Worm (Caenorhabditis elegans) whole organism, L2 larva: ENCODE data around the gene ins-10.
A peak's percentile ranks its signal among the peaks of the same experiment; 100 is the strongest.

ENCODE experiments used
- F13H6.1 ChIP-seq: sonication (generic microtip); optimal IDR thresholded peaks from 2 replicates; lab custom pipeline; 2016; ENCODE audit warnings: missing genetic modification characterization, missing compliant biosample characterization
- R02D3.7 ChIP-seq: fragments of 150-350 bp; optimal IDR thresholded peaks from 2 replicates; lab custom pipeline; 2014; ENCODE audit warnings: missing biosample characterization, missing genetic modification characterization
- Y55F3AM.14 ChIP-seq: fragments of 200-800 bp; sonication (Bioruptor generic); optimal IDR thresholded peaks from 2 replicates; lab custom pipeline; 2018; ENCODE audit warnings: mild to moderate bottlenecking, missing genetic modification characterization, missing compliant biosample characterization
- ZK546.5 ChIP-seq: sonication (generic microtip); optimal IDR thresholded peaks from 2 replicates; lab custom pipeline; 2017; ENCODE audit warnings: missing biosample characterization, missing genetic modification characterization
- alr-1 ChIP-seq: fragments of 150-350 bp; optimal IDR thresholded peaks from 2 replicates; lab custom pipeline; 2014; ENCODE audit warnings: missing biosample characterization, missing genetic modification characterization
- blmp-1 ChIP-seq: sonication (generic microtip); optimal IDR thresholded peaks from 2 replicates; lab custom pipeline; 2017; ENCODE audit warnings: missing genetic modification characterization, mild to moderate bottlenecking, missing compliant biosample characterization, antibody characterized with exemption, moderate library complexity; ENCODE audit not compliant: insufficient read depth
- ceh-16 ChIP-seq: fragments of 150-350 bp; optimal IDR thresholded peaks from 2 replicates; lab custom pipeline; 2014; ENCODE audit warnings: missing biosample characterization, missing genetic modification characterization
- crh-2 ChIP-seq: sonication (generic microtip); optimal IDR thresholded peaks from 2 replicates; lab custom pipeline; 2017; ENCODE audit warnings: missing biosample characterization, missing genetic modification characterization
- dmd-4 ChIP-seq: sonication (generic microtip); optimal IDR thresholded peaks from 2 replicates; lab custom pipeline; 2017; ENCODE audit warnings: missing biosample characterization, missing genetic modification characterization
- egl-27 ChIP-seq: sonication (generic microtip); optimal IDR thresholded peaks from 3 replicates; lab custom pipeline; 2017; ENCODE audit warnings: missing biosample characterization, missing genetic modification reagents, missing genetic modification characterization
- fos-1 ChIP-seq: fragments of 150-350 bp; optimal IDR thresholded peaks from 2 replicates; lab custom pipeline; 2014; ENCODE audit warnings: missing biosample characterization, missing genetic modification characterization
- gmeb-1 ChIP-seq: fragments of 150-350 bp; optimal IDR thresholded peaks from 2 replicates; lab custom pipeline; 2014; ENCODE audit warnings: missing biosample characterization, missing genetic modification characterization
- lin-11 ChIP-seq: fragments of 150-350 bp; sonication (generic microtip); optimal IDR thresholded peaks from 2 replicates; lab custom pipeline; 2014; ENCODE audit warnings: missing biosample characterization, missing genetic modification characterization, inconsistent platforms, mixed read lengths
- lin-13 ChIP-seq: fragments of 150-350 bp; optimal IDR thresholded peaks from 2 replicates; lab custom pipeline; 2014; ENCODE audit warnings: missing biosample characterization, missing genetic modification reagents, missing genetic modification characterization
- lin-39 ChIP-seq: fragments of 150-350 bp; optimal IDR thresholded peaks from 2 replicates; lab custom pipeline; 2014; ENCODE audit warnings: missing biosample characterization, missing genetic modification reagents, missing genetic modification characterization
- mab-5 ChIP-seq: fragments of 150-350 bp; optimal IDR thresholded peaks from 2 replicates; lab custom pipeline; 2014; ENCODE audit warnings: missing biosample characterization, missing genetic modification characterization
- mbf-1 ChIP-seq: sonication (generic microtip); optimal IDR thresholded peaks from 2 replicates; lab custom pipeline; 2017; ENCODE audit warnings: missing biosample characterization, missing genetic modification characterization
- mdl-1 ChIP-seq, 2 experiments: fragments of 150-350 bp in 1 of 2; sonication (generic microtip) in 1 of 2; optimal IDR thresholded peaks; 2 replicates each; lab custom pipeline; 2017; ENCODE audit warnings: missing biosample characterization in 2 of 2, missing genetic modification characterization in 2 of 2
- nhr-10 ChIP-seq: sonication (generic microtip); optimal IDR thresholded peaks from 2 replicates; lab custom pipeline; 2017; ENCODE audit warnings: missing biosample characterization, missing genetic modification characterization
- nhr-129 ChIP-seq: fragments of 150-350 bp; optimal IDR thresholded peaks from 2 replicates; lab custom pipeline; 2014; ENCODE audit warnings: missing biosample characterization, missing genetic modification characterization
- nhr-21 ChIP-seq: fragments of 150-350 bp; optimal IDR thresholded peaks from 2 replicates; lab custom pipeline; 2014; ENCODE audit warnings: missing biosample characterization, missing genetic modification characterization
- nhr-237 ChIP-seq: fragments of 150-350 bp; optimal IDR thresholded peaks from 2 replicates; lab custom pipeline; 2014; ENCODE audit warnings: missing biosample characterization, missing genetic modification characterization
- nhr-77 ChIP-seq: fragments of 150-350 bp; optimal IDR thresholded peaks from 2 replicates; lab custom pipeline; 2014; ENCODE audit warnings: missing biosample characterization, missing genetic modification characterization
- peb-1 ChIP-seq: fragments of 150-350 bp; optimal IDR thresholded peaks from 2 replicates; lab custom pipeline; 2014; ENCODE audit warnings: missing biosample characterization, missing genetic modification characterization
- sem-4 ChIP-seq: fragments of 150-350 bp; optimal IDR thresholded peaks from 2 replicates; lab custom pipeline; 2014; ENCODE audit warnings: missing biosample characterization, missing genetic modification reagents, missing genetic modification characterization
- sma-3 ChIP-seq: sonication (generic microtip); optimal IDR thresholded peaks from 2 replicates; lab custom pipeline; 2016; ENCODE audit warnings: missing genetic modification reagents, missing genetic modification characterization, missing compliant biosample characterization
- sma-9 ChIP-seq, 2 experiments: fragments of 150-350 bp in 1 of 2; sonication (generic microtip) in 1 of 2; optimal IDR thresholded peaks; 2 replicates each; lab custom pipeline; 2014 to 2016; ENCODE audit warnings: missing genetic modification characterization in 2 of 2, mild to moderate bottlenecking in 1 of 2, missing biosample characterization in 1 of 2, missing compliant biosample characterization in 1 of 2, missing genetic modification reagents in 1 of 2, moderate library complexity in 1 of 2
- unc-39 ChIP-seq: fragments of 150-350 bp; optimal IDR thresholded peaks from 2 replicates; lab custom pipeline; 2014; ENCODE audit warnings: missing biosample characterization, missing genetic modification characterization
- unc-55 ChIP-seq: fragments of 150-350 bp; sonication (generic microtip); optimal IDR thresholded peaks from 3 replicates; lab custom pipeline; 2014; ENCODE audit warnings: missing biosample characterization, missing genetic modification reagents, missing genetic modification characterization
- ztf-1 ChIP-seq: fragments of 200-800 bp; sonication (Bioruptor generic); conservative IDR thresholded peaks from 2 replicates; pipeline ENCODE4 v1.3.6; 2022; ENCODE audit warnings: missing genetic modification characterization, missing compliant biosample characterization
- ztf-4 ChIP-seq: fragments of 150-350 bp; optimal IDR thresholded peaks from 2 replicates; lab custom pipeline; 2014; ENCODE audit warnings: missing biosample characterization, missing genetic modification characterization

ins-10 gene

DNA sequence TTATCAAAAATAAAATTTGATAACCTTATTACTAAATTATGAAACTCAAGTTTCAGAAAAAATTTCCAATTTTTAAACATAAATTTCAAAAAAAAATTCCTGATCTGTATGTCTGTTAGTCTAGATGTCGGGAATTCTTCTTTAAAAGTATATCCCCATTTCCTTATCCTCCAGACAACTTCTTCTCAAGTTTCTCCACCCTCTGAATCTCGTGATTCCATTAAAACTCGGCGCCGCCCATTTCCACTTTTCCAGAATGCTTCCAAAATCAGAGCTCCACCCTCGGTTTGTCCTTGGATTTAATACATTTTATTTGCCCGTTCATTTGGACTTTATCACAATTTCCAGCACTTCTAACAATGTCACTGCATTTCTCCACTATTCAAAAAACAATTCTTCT is at the start of gene ins-10:
TSS of gene ins-10 (plus strand) at position 301 of the 400 bp plus-strand sequence.
- no peak for TF ChIP-seq dmd-4 (tag; lab: Kevin White, UChicago)
- TF ChIP-seq lin-39 (tag; lab: Kevin White, UChicago), result no peak
- no peak for TF ChIP-seq mab-5
- TF ChIP-seq mbf-1 (tag; lab: Kevin White, UChicago), result no peak
- no peak for TF ChIP-seq R02D3.7 (tag; lab: Kevin White, UChicago)
- TF ChIP-seq mdl-1 (tag; optimal IDR thresholded peaks at IDR 0.05; lab: Kevin White, UChicago), result no peak
- TF ChIP-seq sma-9 (GFP tag; optimal IDR thresholded peaks at IDR 0.05; lab: Kevin White, UChicago), result no peak
- TF ChIP-seq sma-9 (tag; optimal IDR thresholded peaks at IDR 0.05; lab: Kevin White, UChicago), result no peak
- no peak for TF ChIP-seq F13H6.1 (tag; lab: Kevin White, UChicago)
- TF ChIP-seq lin-11, result no peak
- no peak for TF ChIP-seq Y55F3AM.14 (GFP tag; lab: Kevin White, UChicago)
- no peak for TF ChIP-seq lin-13
- no peak for TF ChIP-seq ZK546.5
- TF ChIP-seq crh-2 (tag; lab: Kevin White, UChicago), result no peak
- TF ChIP-seq unc-55, result no peak
- TF ChIP-seq nhr-237, result no peak
- TF ChIP-seq unc-39, result no peak
- TF ChIP-seq egl-27 (tag; lab: Kevin White, UChicago), result no peak
- TF ChIP-seq ceh-16 (tag; lab: Kevin White, UChicago), result no peak
- no peak for TF ChIP-seq nhr-77 (tag; lab: Kevin White, UChicago)

ce11 chrV:13984828-13985227 is 48.9 kb upstream of the ins-10 start, which contains the start of gene end-1:
Gene end-1, plus strand, starts transcription at chrV:13985128.
- TF ChIP-seq alr-1 (tag; lab: Kevin White, UChicago) (no peak), dmd-4 (tag; lab: Kevin White, UChicago) (no peak), peb-1 (tag; lab: Kevin White, UChicago) (no peak), R02D3.7 (tag; lab: Kevin White, UChicago) (no peak), Y55F3AM.14 (GFP tag; lab: Kevin White, UChicago) (no peak), nhr-129 (tag; lab: Kevin White, UChicago) (no peak), sem-4 (tag; lab: Kevin White, UChicago) (no peak)

ce11 chrV:13986823-13987222 is 46.9 kb upstream of the ins-10 start:
- TF ChIP-seq crh-2 (tag; lab: Kevin White, UChicago) (peak; percentile 32), fos-1 (tag; lab: Kevin White, UChicago) (peak; percentile 71), ztf-4 (tag; lab: Kevin White, UChicago) (no peak)

- TF ChIP-seq nhr-21 (tag; lab: Kevin White, UChicago) (no peak), nhr-129 (tag; lab: Kevin White, UChicago) (no peak), lin-11 (no peak), lin-39 (tag; lab: Kevin White, UChicago) (no peak), nhr-10 (tag; lab: Kevin White, UChicago) (no peak), crh-2 (tag; lab: Kevin White, UChicago) (no peak), gmeb-1 (tag; lab: Kevin White, UChicago) (no peak), ztf-1 (GFP tag; lab: Robert Waterston, UW) (no peak), sma-3 (GFP tag; lab: Kevin White, UChicago) (no peak), dmd-4 (tag; lab: Kevin White, UChicago) (no peak), blmp-1 (no peak)
- TF ChIP-seq, all 48 proteins: peak for 0
Observed at ce11 chrV:13992485-13992884, 41.3 kb upstream of the ins-10 start, which contains the start of gene droe-4. Gene droe-4, plus strand, starts transcription at chrV:13992656.

DNA sequence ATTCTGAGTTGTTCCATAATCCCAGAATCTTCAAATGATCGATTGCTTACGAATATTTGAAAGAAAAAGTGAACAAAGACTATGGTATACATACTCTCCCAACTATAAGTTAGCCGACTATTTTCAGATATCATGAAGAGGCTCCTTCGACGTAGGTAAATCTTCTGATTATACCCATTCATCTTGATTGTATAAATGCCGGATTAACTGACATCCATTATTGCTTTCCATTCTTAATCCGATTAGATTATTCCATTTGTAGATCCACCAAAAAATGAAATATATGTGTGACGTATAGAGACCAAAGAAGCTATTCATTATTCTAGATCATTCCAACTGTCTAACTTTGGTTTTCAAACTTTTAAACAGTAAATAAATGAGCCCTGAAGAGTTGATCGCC is 40.3 kb upstream of the ins-10 start:
- TF ChIP-seq unc-55 (no peak), nhr-21 (tag; lab: Kevin White, UChicago) (peak; percentile 59), peb-1 (tag; lab: Kevin White, UChicago) (no peak), nhr-10 (tag; lab: Kevin White, UChicago) (no peak)

DNA sequence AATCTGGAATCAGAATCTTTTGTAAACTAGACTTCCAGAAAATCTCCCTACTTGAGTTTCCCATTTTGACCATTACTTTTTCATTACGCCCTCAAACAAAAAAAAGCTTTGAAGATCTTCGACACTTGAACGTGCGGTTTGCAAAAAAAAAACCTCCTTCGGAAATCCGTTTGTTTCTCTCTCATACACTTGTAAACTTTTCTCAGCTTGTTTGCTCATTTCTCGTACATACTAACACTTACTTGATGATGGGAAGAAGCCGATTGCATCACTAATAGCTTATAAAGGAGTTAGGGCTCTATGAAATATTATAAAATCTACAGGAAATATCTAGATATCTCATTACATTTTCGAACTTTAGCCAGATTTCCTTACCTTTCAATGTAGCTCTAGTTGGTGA is 31.8 kb upstream of the ins-10 start:
- no peak for TF ChIP-seq ceh-16 (tag; lab: Kevin White, UChicago)
- TF ChIP-seq sem-4 (tag; lab: Kevin White, UChicago), result peak; percentile 26
- TF ChIP-seq, all 48 proteins: peak for 1
